Worm (Caenorhabditis elegans) whole organism, L3 larva: ENCODE results near the gene sfxn-5.

Experiments used
- R02D3.7 ChIP-seq: fragments of 150-350 bp; optimal IDR thresholded peaks from 2 replicates; lab custom pipeline; 2014; ENCODE audit warnings: missing biosample characterization, missing genetic modification characterization
- ZK546.5 ChIP-seq: sonication (generic microtip); optimal IDR thresholded peaks from 2 replicates; lab custom pipeline; 2017; ENCODE audit warnings: missing biosample characterization, missing genetic modification characterization
- ama-1 ChIP-seq: fragments of 150-350 bp; optimal IDR thresholded peaks from 2 replicates; lab custom pipeline; 2018
- ceh-16 ChIP-seq: sonication (generic microtip); optimal IDR thresholded peaks from 2 replicates; lab custom pipeline; 2017; ENCODE audit warnings: missing biosample characterization, missing genetic modification characterization
- ceh-28 ChIP-seq: fragments of 150-350 bp; optimal IDR thresholded peaks from 2 replicates; lab custom pipeline; 2014; ENCODE audit warnings: missing biosample characterization, missing genetic modification reagents, missing genetic modification characterization
- ceh-82 ChIP-seq: fragments of 150-350 bp; optimal IDR thresholded peaks from 2 replicates; lab custom pipeline; 2014; ENCODE audit warnings: missing biosample characterization, missing genetic modification characterization
- ceh-9 ChIP-seq: sonication (generic microtip); optimal IDR thresholded peaks from 2 replicates; lab custom pipeline; 2018; ENCODE audit warnings: missing biosample characterization, missing genetic modification characterization
- daf-12 ChIP-seq: fragments of 150-350 bp; optimal IDR thresholded peaks from 2 replicates; lab custom pipeline; 2014; ENCODE audit warnings: missing biosample characterization, missing genetic modification reagents, missing genetic modification characterization
- egl-5 ChIP-seq: fragments of 150-350 bp; optimal IDR thresholded peaks from 2 replicates; lab custom pipeline; 2017; ENCODE audit warnings: missing biosample characterization, missing genetic modification reagents, missing genetic modification characterization, inconsistent platforms
- elt-2 ChIP-seq: sonication (generic microtip); optimal IDR thresholded peaks from 2 replicates; lab custom pipeline; 2016; ENCODE audit warnings: missing genetic modification reagents, mild to moderate bottlenecking, missing genetic modification characterization, missing compliant biosample characterization
- elt-3 ChIP-seq, 3 experiments: fragments of 150-350 bp in 1 of 3; sonication (generic microtip) in 2 of 3; optimal IDR thresholded peaks; 2 replicates in 2 of 3; 4 replicates in 1 of 3; lab custom pipeline; 2014 to 2017; ENCODE audit warnings: missing biosample characterization in 3 of 3, missing genetic modification characterization in 3 of 3
- eor-1 ChIP-seq, 2 experiments: fragments of 150-350 bp; optimal IDR thresholded peaks; 2 replicates each; lab custom pipeline; 2014 to 2018; ENCODE audit warnings: missing biosample characterization in 2 of 2, missing genetic modification characterization in 2 of 2
- fkh-10 ChIP-seq: sonication (generic microtip); optimal IDR thresholded peaks from 2 replicates; lab custom pipeline; 2017; ENCODE audit warnings: missing biosample characterization, missing genetic modification reagents, missing genetic modification characterization
- fkh-2 ChIP-seq: fragments of 150-350 bp; optimal IDR thresholded peaks from 2 replicates; lab custom pipeline; 2014; ENCODE audit warnings: missing biosample characterization, missing genetic modification reagents, missing genetic modification characterization
- jun-1 ChIP-seq: fragments of 150-350 bp; optimal IDR thresholded peaks from 2 replicates; lab custom pipeline; 2014; ENCODE audit warnings: missing biosample characterization, missing genetic modification reagents, missing genetic modification characterization
- lin-15B ChIP-seq: fragments of 150-350 bp; optimal IDR thresholded peaks from 2 replicates; lab custom pipeline; 2014; ENCODE audit warnings: missing biosample characterization, missing genetic modification characterization
- lin-39 ChIP-seq: fragments of 150-350 bp; optimal IDR thresholded peaks from 2 replicates; lab custom pipeline; 2018; ENCODE audit warnings: missing biosample characterization, missing genetic modification reagents, missing genetic modification characterization
- lsy-12 ChIP-seq: sonication (generic microtip); optimal IDR thresholded peaks from 2 replicates; lab custom pipeline; 2016; ENCODE audit warnings: mild to moderate bottlenecking, missing genetic modification characterization, missing compliant biosample characterization
- nfya-1 ChIP-seq: sonication (generic microtip); optimal IDR thresholded peaks from 2 replicates; lab custom pipeline; 2017; ENCODE audit warnings: missing genetic modification characterization, mild to moderate bottlenecking, missing compliant biosample characterization, antibody characterized with exemption, moderate library complexity; ENCODE audit not compliant: insufficient read depth
- nhr-11 ChIP-seq: fragments of 150-350 bp; optimal IDR thresholded peaks from 2 replicates; lab custom pipeline; 2014; ENCODE audit warnings: missing biosample characterization, missing genetic modification characterization
- nhr-12 ChIP-seq: fragments of 150-350 bp; optimal IDR thresholded peaks from 2 replicates; lab custom pipeline; 2014; ENCODE audit warnings: missing biosample characterization, missing genetic modification characterization
- nhr-23 ChIP-seq: fragments of 150-350 bp; optimal IDR thresholded peaks from 2 replicates; lab custom pipeline; 2014; ENCODE audit warnings: missing biosample characterization, missing genetic modification reagents, missing genetic modification characterization
- nhr-237 ChIP-seq: fragments of 150-350 bp; optimal IDR thresholded peaks from 2 replicates; lab custom pipeline; 2014; ENCODE audit warnings: missing biosample characterization, missing genetic modification characterization
- nhr-25 ChIP-seq: sonication (generic microtip); optimal IDR thresholded peaks from 2 replicates; lab custom pipeline; 2017; ENCODE audit warnings: missing biosample characterization, missing genetic modification characterization
- nhr-43 ChIP-seq: sonication (generic microtip); optimal IDR thresholded peaks from 2 replicates; lab custom pipeline; 2016; ENCODE audit warnings: mild to moderate bottlenecking, missing genetic modification characterization, missing compliant biosample characterization; ENCODE audit not compliant: poor library complexity, severe bottlenecking
- nhr-76 ChIP-seq: fragments of 150-350 bp; sonication (generic microtip); optimal IDR thresholded peaks from 5 replicates; lab custom pipeline; 2014; ENCODE audit warnings: missing biosample characterization, missing genetic modification characterization
- nhr-77 ChIP-seq: fragments of 150-350 bp; optimal IDR thresholded peaks from 2 replicates; lab custom pipeline; 2014; ENCODE audit warnings: missing biosample characterization, missing genetic modification characterization
- pqm-1 ChIP-seq: fragments of 150-350 bp; optimal IDR thresholded peaks from 2 replicates; lab custom pipeline; 2017; ENCODE audit warnings: missing biosample characterization, missing genetic modification characterization, inconsistent platforms
- skn-1 ChIP-seq: fragments of 150-350 bp; optimal IDR thresholded peaks from 2 replicates; lab custom pipeline; 2014; ENCODE audit warnings: missing biosample characterization, missing genetic modification characterization
- snpc-4 ChIP-seq: fragments of 150-350 bp; optimal IDR thresholded peaks from 2 replicates; lab custom pipeline; 2014; ENCODE audit warnings: missing biosample characterization, missing genetic modification characterization
- tbx-2 ChIP-seq: sonication (generic microtip); optimal IDR thresholded peaks from 2 replicates; lab custom pipeline; 2016; ENCODE audit warnings: mild to moderate bottlenecking, missing genetic modification characterization, missing compliant biosample characterization
- zag-1 ChIP-seq: fragments of 150-350 bp; optimal IDR thresholded peaks from 2 replicates; lab custom pipeline; 2014; ENCODE audit warnings: missing biosample characterization, missing genetic modification characterization
- ztf-11 ChIP-seq: fragments of 150-350 bp; optimal IDR thresholded peaks from 2 replicates; lab custom pipeline; 2014; ENCODE audit warnings: missing biosample characterization, missing genetic modification characterization
- ztf-4 ChIP-seq: fragments of 150-350 bp; optimal IDR thresholded peaks from 2 replicates; lab custom pipeline; 2014; ENCODE audit warnings: missing biosample characterization, missing genetic modification characterization

sfxn-5 gene

DNA sequence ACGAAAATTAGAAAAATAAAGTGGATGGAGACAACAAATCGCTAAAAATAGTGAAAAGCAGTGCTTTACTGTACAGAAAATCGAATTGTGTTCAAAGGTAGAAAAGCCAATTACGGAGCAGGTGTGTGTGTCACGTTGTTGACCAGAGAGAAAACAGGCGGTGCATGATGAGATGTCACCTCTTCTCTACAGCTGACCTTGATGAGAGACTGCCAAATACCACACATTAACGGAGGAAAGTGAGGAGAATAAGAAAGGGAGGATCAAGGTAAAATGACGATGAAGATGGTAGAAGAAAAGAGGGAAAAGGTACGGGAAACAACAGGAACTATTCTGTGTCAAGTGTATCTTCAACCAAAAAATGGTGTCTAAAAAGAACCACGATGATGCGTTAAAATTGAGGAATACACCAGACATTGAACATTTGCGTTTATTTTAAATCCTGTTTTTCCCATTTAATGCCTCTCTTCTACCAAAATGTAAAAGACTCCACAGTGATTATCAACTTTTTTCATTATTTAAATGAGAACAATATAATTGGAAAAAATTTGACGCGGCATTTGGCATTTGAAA, 5.6 kb downstream of the sfxn-5 start:
- TF ChIP-seq lsy-12 (no peak), nhr-23 (tag; lab: Kevin White, UChicago) (peak; percentile 23), nhr-25 (tag; lab: Kevin White, UChicago) (peak; percentile 66), ceh-9 (tag; lab: Kevin White, UChicago) (no peak)

DNA sequence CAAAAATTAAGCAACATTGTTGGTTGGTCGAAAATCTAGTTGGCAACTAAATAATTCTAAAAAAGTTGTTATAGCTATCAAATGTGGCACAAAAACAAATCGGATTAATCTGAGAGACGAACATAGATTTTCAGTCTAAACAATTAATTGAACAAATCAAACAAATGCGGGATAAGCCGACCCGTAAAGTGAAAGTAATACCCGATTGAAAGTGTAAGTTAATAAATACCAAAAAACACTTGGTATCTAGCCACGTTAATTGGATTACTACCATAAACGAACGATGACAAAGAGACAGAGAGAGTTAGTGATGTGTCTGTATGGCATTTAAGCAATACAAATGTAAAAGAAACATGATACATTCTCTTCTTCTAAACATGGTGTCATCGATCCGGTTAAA, 10.9 kb downstream of the sfxn-5 start:
- peak; percentile 41 for TF ChIP-seq nhr-25 (tag; lab: Kevin White, UChicago)
- TF ChIP-seq ZK546.5, result no peak

ce11 chrII:8093283-8093682, 11.6 kb downstream of the sfxn-5 start:
- TF ChIP-seq nhr-237 (tag; lab: Kevin White, UChicago) (no peak), ceh-82 (tag; lab: Kevin White, UChicago) (no peak), nhr-76 (no peak), fkh-10 (GFP tag; lab: Kevin White, UChicago) (no peak), nhr-77 (tag; lab: Kevin White, UChicago) (no peak), ceh-28 (tag; lab: Kevin White, UChicago) (no peak), fkh-2 (tag; lab: Kevin White, UChicago) (no peak), zag-1 (tag; lab: Kevin White, UChicago) (no peak), nhr-12 (no peak), ztf-11 (tag; lab: Kevin White, UChicago) (no peak), ama-1 (lab: Kevin White, UChicago) (no peak)

ce11 chrII:8092537-8092936, 12.3 kb downstream of the sfxn-5 start, which contains the start of gene ltd-1:
Gene ltd-1 (minus strand): TSS chrII:8092754.
- TF ChIP-seq daf-12 (tag; lab: Kevin White, UChicago) (no peak), jun-1 (tag; lab: Kevin White, UChicago) (no peak), nhr-12 (no peak), ztf-4 (no peak), skn-1 (tag; lab: Kevin White, UChicago) (no peak), ama-1 (lab: Kevin White, UChicago) (no peak), nhr-76 (no peak), nhr-43 (no peak), tbx-2 (tag; lab: Kevin White, UChicago) (no peak), nhr-11 (tag; lab: Kevin White, UChicago) (no peak), ZK546.5 (no peak), lin-39 (no peak), nhr-237 (tag; lab: Kevin White, UChicago) (no peak), nhr-77 (tag; lab: Kevin White, UChicago) (no peak), zag-1 (tag; lab: Kevin White, UChicago) (no peak)
- TF ChIP-seq, all 47 proteins: peak for 0

DNA sequence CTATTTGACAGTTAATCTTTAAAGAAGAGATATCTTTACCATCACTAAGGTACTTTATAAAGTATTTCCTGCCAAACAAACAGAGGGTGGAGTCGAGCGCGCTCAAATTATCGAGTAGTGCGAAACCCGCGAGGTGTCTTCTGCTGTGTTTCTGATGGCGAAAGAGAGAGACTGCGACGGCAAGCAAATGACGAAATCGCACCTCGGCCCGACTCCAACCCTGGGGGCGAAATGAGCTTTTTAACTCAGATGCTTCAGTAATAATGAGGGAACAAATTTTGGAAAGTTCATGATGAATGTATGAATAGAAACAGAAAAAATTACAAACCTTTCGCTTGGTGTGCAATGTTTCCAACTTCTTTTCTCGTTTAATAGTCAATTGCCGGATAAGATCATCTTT, 13.3 kb downstream of the sfxn-5 start:
- TF ChIP-seq nhr-11 (tag; lab: Kevin White, UChicago) (no peak), R02D3.7 (tag; lab: Kevin White, UChicago) (peak; percentile 4), elt-3 (tag; optimal IDR thresholded peaks at IDR 0.05; lab: Kevin White, UChicago) (peak in 1 of 3 experiments; percentile 43), lsy-12 (peak; percentile 31), nfya-1 (peak; percentile 69), ceh-16 (tag; lab: Kevin White, UChicago) (no peak), ceh-82 (tag; lab: Kevin White, UChicago) (no peak), snpc-4 (tag; lab: Kevin White, UChicago) (peak; percentile 98), pqm-1 (tag; lab: Kevin White, UChicago) (peak; percentile 65), daf-12 (tag; lab: Kevin White, UChicago) (no peak), lin-39 (peak; percentile 76), nhr-43 (peak; percentile 67), egl-5 (no peak), jun-1 (tag; lab: Kevin White, UChicago) (peak; percentile 9), ZK546.5 (no peak), ama-1 (lab: Kevin White, UChicago) (peak; percentile 88), eor-1 (tag; optimal IDR thresholded peaks at IDR 0.05; lab: Kevin White, UChicago) (no peak), elt-2 (tag; lab: Kevin White, UChicago) (peak; percentile 53), nhr-23 (tag; lab: Kevin White, UChicago) (peak; percentile 41), nhr-25 (tag; lab: Kevin White, UChicago) (peak; percentile 71), skn-1 (tag; lab: Kevin White, UChicago) (peak; percentile 0), lin-15B (peak; percentile 54)
